Fruit fly (Drosophila melanogaster) whole organism, embryonic: ENCODE measurements around the gene Bap60.

Experiments used
- Asciz ChIP-seq: fragments of 200-800 bp; sonication (Bioruptor generic); optimal IDR thresholded peaks from 2 replicates; lab custom pipeline; 2017; ENCODE audit warnings: missing biosample characterization, mild to moderate bottlenecking, missing genetic modification characterization, missing genetic modification reagents
- BtbVII ChIP-seq: fragments of 200-800 bp; sonication (Bioruptor generic); optimal IDR thresholded peaks from 3 replicates; lab custom pipeline; 2017; ENCODE audit warnings: missing biosample characterization, mild to moderate bottlenecking, missing genetic modification characterization
- CG10366 ChIP-seq: fragments of 200-800 bp; sonication (Bioruptor generic); IDR thresholded peaks from 2 replicates; pipeline ENCODE4 v1.3.6; 2022; ENCODE audit warnings: missing biosample characterization, missing genetic modification characterization
- CG10979 ChIP-seq: fragments of 200-800 bp; sonication (Bioruptor generic); optimal IDR thresholded peaks from 2 replicates; lab custom pipeline; 2018; ENCODE audit warnings: missing biosample characterization, mild to moderate bottlenecking, missing genetic modification characterization, moderate library complexity
- CG11504 ChIP-seq: fragments of 200-800 bp; sonication (Bioruptor generic); optimal IDR thresholded peaks from 3 replicates; lab custom pipeline; 2019; ENCODE audit warnings: missing biosample characterization, mild to moderate bottlenecking, missing genetic modification characterization, moderate library complexity
- CG11695 ChIP-seq: fragments of 200-800 bp; sonication (Bioruptor generic); IDR thresholded peaks from 3 replicates; pipeline ENCODE4 v1.3.6; 2022; ENCODE audit warnings: missing biosample characterization, missing genetic modification characterization
- CG17359 ChIP-seq: fragments of 200-800 bp; sonication (Bioruptor generic); optimal IDR thresholded peaks from 3 replicates; lab custom pipeline; 2018; ENCODE audit warnings: missing biosample characterization, mild to moderate bottlenecking, missing genetic modification characterization, moderate library complexity
- CG17361 ChIP-seq: fragments of 200-800 bp; sonication (Bioruptor generic); IDR thresholded peaks from 3 replicates; pipeline ENCODE4 v1.3.6; 2022; ENCODE audit warnings: missing biosample characterization, missing genetic modification characterization
- CG17829 ChIP-seq: fragments of 200-800 bp; optimal IDR thresholded peaks from 2 replicates; lab custom pipeline; 2019; ENCODE audit warnings: missing biosample characterization, mild to moderate bottlenecking, missing genetic modification characterization, moderate library complexity
- CG18262 ChIP-seq: fragments of 200-800 bp; optimal IDR thresholded peaks from 3 replicates; lab custom pipeline; 2019; ENCODE audit warnings: missing biosample characterization, mild to moderate bottlenecking, missing genetic modification characterization, moderate library complexity
- CG18599 ChIP-seq: fragments of 200-800 bp; sonication (Bioruptor generic); optimal IDR thresholded peaks from 3 replicates; lab custom pipeline; 2017; ENCODE audit warnings: missing biosample characterization, missing genetic modification characterization, mild to moderate bottlenecking, moderate library complexity, missing genetic modification reagents
- CG18619 ChIP-seq: fragments of 200-800 bp; sonication (Bioruptor generic); optimal IDR thresholded peaks from 3 replicates; lab custom pipeline; 2017; ENCODE audit warnings: missing biosample characterization, mild to moderate bottlenecking, missing genetic modification characterization
- CG2116 ChIP-seq: fragments of 200-800 bp; sonication (Bioruptor generic); optimal IDR thresholded peaks from 3 replicates; lab custom pipeline; 2018; ENCODE audit warnings: missing biosample characterization, mild to moderate bottlenecking, missing genetic modification characterization
- CG2678 ChIP-seq: fragments of 200-800 bp; sonication (Bioruptor generic); optimal IDR thresholded peaks from 3 replicates; lab custom pipeline; 2019; ENCODE audit warnings: missing biosample characterization, mild to moderate bottlenecking, missing genetic modification characterization, moderate library complexity
- CG31441 ChIP-seq: fragments of 200-800 bp; sonication (Bioruptor generic); IDR thresholded peaks from 2 replicates; pipeline ENCODE4 v1.3.6; 2022; ENCODE audit warnings: missing biosample characterization, missing genetic modification characterization
- CG4424 ChIP-seq: fragments of 200-800 bp; sonication (Bioruptor generic); optimal IDR thresholded peaks from 3 replicates; lab custom pipeline; 2016; ENCODE audit warnings: missing biosample characterization, missing genetic modification characterization
- CG6689 ChIP-seq: fragments of 200-800 bp; sonication (Bioruptor generic); IDR thresholded peaks from 2 replicates; pipeline ENCODE4 v1.3.6; 2022; ENCODE audit warnings: missing biosample characterization, missing genetic modification characterization
- CG8924 ChIP-seq: fragments of 200-800 bp; optimal IDR thresholded peaks from 3 replicates; lab custom pipeline; 2019; ENCODE audit warnings: missing biosample characterization, mild to moderate bottlenecking, missing genetic modification characterization, moderate library complexity
- CG9437 ChIP-seq: fragments of 200-800 bp; sonication (Bioruptor generic); optimal IDR thresholded peaks from 2 replicates; lab custom pipeline; 2018; ENCODE audit warnings: missing biosample characterization, mild to moderate bottlenecking, missing genetic modification characterization
- CG9727 ChIP-seq: fragments of 200-800 bp; sonication (Bioruptor generic); optimal IDR thresholded peaks from 3 replicates; lab custom pipeline; 2017; ENCODE audit warnings: missing biosample characterization, mild to moderate bottlenecking, missing genetic modification characterization
- D ChIP-seq, 2 experiments: fragments of 200-800 bp in 1 of 2; fragments of >200 bp in 1 of 2; sonication (Bioruptor generic) in 1 of 2; optimal IDR thresholded peaks; 2 replicates in 1 of 2; 3 replicates in 1 of 2; lab custom pipeline; 2017; ENCODE audit warnings: mild to moderate bottlenecking in 1 of 2, missing biosample characterization in 1 of 2, missing genetic modification characterization in 1 of 2, missing genetic modification reagents in 1 of 2
- D19A ChIP-seq: fragments of 200-800 bp; optimal IDR thresholded peaks from 3 replicates; lab custom pipeline; 2019; ENCODE audit warnings: missing biosample characterization, mild to moderate bottlenecking, missing genetic modification characterization, moderate library complexity
- H2.0 ChIP-seq: fragments of 200-800 bp; sonication (Bioruptor generic); IDR thresholded peaks from 2 replicates; pipeline ENCODE4 v1.3.6; 2022; ENCODE audit warnings: missing biosample characterization, missing genetic modification characterization
- Hmr ChIP-seq: fragments of 200-800 bp; sonication (Bioruptor generic); optimal IDR thresholded peaks from 3 replicates; lab custom pipeline; 2017; ENCODE audit warnings: mild to moderate bottlenecking, missing biosample characterization, missing genetic modification reagents, missing genetic modification characterization
- Hr3 ChIP-seq: fragments of 200-800 bp; sonication (Bioruptor generic); optimal IDR thresholded peaks from 3 replicates; lab custom pipeline; 2016; ENCODE audit warnings: missing biosample characterization, missing genetic modification characterization
- Hr78 ChIP-seq, 2 experiments: fragments of 200-800 bp in 1 of 2; fragments of >200 bp in 1 of 2; sonication (Bioruptor generic) in 1 of 2; optimal IDR thresholded peaks; 2 replicates each; lab custom pipeline; 2017 to 2019; ENCODE audit warnings: missing biosample characterization in 2 of 2, missing genetic modification characterization in 2 of 2, mild to moderate bottlenecking in 1 of 2, moderate library complexity in 1 of 2
- NfI ChIP-seq: fragments of 200-800 bp; sonication (Bioruptor generic); optimal IDR thresholded peaks from 3 replicates; lab custom pipeline; 2018; ENCODE audit warnings: missing biosample characterization, mild to moderate bottlenecking, missing genetic modification characterization, moderate library complexity
- Ptx1 ChIP-seq: fragments of 200-800 bp; sonication (Bioruptor generic); IDR thresholded peaks from 2 replicates; pipeline ENCODE4 v1.3.6; 2022; ENCODE audit warnings: missing biosample characterization, missing genetic modification characterization
- Sox102F ChIP-seq: fragments of 200-800 bp; sonication (Bioruptor generic); optimal IDR thresholded peaks from 2 replicates; lab custom pipeline; 2018; ENCODE audit warnings: missing biosample characterization, mild to moderate bottlenecking, missing genetic modification characterization, moderate library complexity
- Ssrp ChIP-seq: fragments of 200-800 bp; sonication (Bioruptor generic); optimal IDR thresholded peaks from 2 replicates; lab custom pipeline; 2018; ENCODE audit warnings: missing biosample characterization, mild to moderate bottlenecking, missing genetic modification characterization, moderate library complexity
- bcd ChIP-seq: fragments of 200-800 bp; sonication (Bioruptor generic); optimal IDR thresholded peaks from 2 replicates; lab custom pipeline; 2017; ENCODE audit warnings: missing biosample characterization, mild to moderate bottlenecking, missing genetic modification characterization
- bsh ChIP-seq, 2 experiments: fragments of 200-800 bp; sonication (Bioruptor generic); optimal IDR thresholded peaks; 2 replicates each; lab custom pipeline; 2017 to 2018; ENCODE audit warnings: mild to moderate bottlenecking in 2 of 2, missing biosample characterization in 2 of 2, missing genetic modification characterization in 2 of 2, moderate library complexity in 1 of 2
- caup ChIP-seq: fragments of 200-800 bp; sonication (Bioruptor generic); optimal IDR thresholded peaks from 3 replicates; lab custom pipeline; 2017; ENCODE audit warnings: missing biosample characterization, mild to moderate bottlenecking, missing genetic modification characterization, moderate library complexity; ENCODE audit not compliant: severe bottlenecking
- dysf ChIP-seq: fragments of 200-800 bp; sonication (Bioruptor generic); IDR thresholded peaks from 3 replicates; pipeline ENCODE4 v1.3.6; 2022; ENCODE audit warnings: missing biosample characterization, missing genetic modification characterization
- grau ChIP-seq: fragments of 200-800 bp; optimal IDR thresholded peaks from 3 replicates; lab custom pipeline; 2019; ENCODE audit warnings: missing biosample characterization, mild to moderate bottlenecking, missing genetic modification characterization, moderate library complexity
- inv ChIP-seq: fragments of 200-800 bp; sonication (Bioruptor generic); IDR thresholded peaks from 2 replicates; pipeline ENCODE4 v1.3.6; 2022; ENCODE audit warnings: missing biosample characterization, missing genetic modification characterization; ENCODE audit not compliant: partially characterized antibody
- lab ChIP-seq: fragments of 200-800 bp; sonication (Bioruptor generic); optimal IDR thresholded peaks from 3 replicates; lab custom pipeline; 2017; ENCODE audit warnings: missing biosample characterization, missing genetic modification characterization, mild to moderate bottlenecking, moderate library complexity, missing genetic modification reagents
- lola ChIP-seq, 3 experiments: fragments of >200 bp in 2 of 3; fragments of 200-800 bp in 1 of 3; sonication (Bioruptor generic) in 1 of 3; optimal IDR thresholded peaks; 2 replicates each; lab custom pipeline; 2017 to 2019; ENCODE audit warnings: missing biosample characterization in 3 of 3, missing genetic modification characterization in 3 of 3, mild to moderate bottlenecking in 1 of 3, moderate library complexity in 1 of 3
- nmo ChIP-seq: fragments of 200-800 bp; sonication (Bioruptor generic); optimal IDR thresholded peaks from 2 replicates; lab custom pipeline; 2018; ENCODE audit warnings: missing biosample characterization, mild to moderate bottlenecking, missing genetic modification characterization, moderate library complexity
- phol ChIP-seq: fragments of 200-800 bp; sonication (Bioruptor generic); optimal IDR thresholded peaks from 3 replicates; lab custom pipeline; 2018; ENCODE audit warnings: missing biosample characterization, mild to moderate bottlenecking, missing genetic modification characterization, moderate library complexity
- pita ChIP-seq: fragments of 200-800 bp; sonication (Bioruptor generic); optimal IDR thresholded peaks from 2 replicates; lab custom pipeline; 2017; ENCODE audit warnings: missing biosample characterization, mild to moderate bottlenecking, missing genetic modification characterization
- psq ChIP-seq: fragments of 200-800 bp; sonication (Bioruptor generic); optimal IDR thresholded peaks from 2 replicates; lab custom pipeline; 2017; ENCODE audit warnings: missing biosample characterization, missing genetic modification characterization
- pzg ChIP-seq: fragments of 200-800 bp; sonication (Bioruptor generic); optimal IDR thresholded peaks from 3 replicates; lab custom pipeline; 2018; ENCODE audit warnings: missing biosample characterization, mild to moderate bottlenecking, missing genetic modification characterization, moderate library complexity
- sc ChIP-seq, 3 experiments: fragments of >200 bp in 2 of 3; fragments of 200-800 bp in 1 of 3; sonication (Bioruptor generic) in 1 of 3; optimal IDR thresholded peaks; 2 replicates in 2 of 3; 3 replicates in 1 of 3; lab custom pipeline; 2017; ENCODE audit warnings: mild to moderate bottlenecking in 1 of 3, missing biosample characterization in 1 of 3, missing genetic modification characterization in 1 of 3, missing genetic modification reagents in 1 of 3
- tap ChIP-seq: fragments of 200-800 bp; optimal IDR thresholded peaks from 3 replicates; lab custom pipeline; 2019; ENCODE audit warnings: missing biosample characterization, mild to moderate bottlenecking, missing genetic modification characterization, moderate library complexity
- trem ChIP-seq: fragments of 200-800 bp; optimal IDR thresholded peaks from 3 replicates; lab custom pipeline; 2019; ENCODE audit warnings: missing biosample characterization, mild to moderate bottlenecking, missing genetic modification characterization, moderate library complexity
- vvl ChIP-seq: fragments of 200-800 bp; sonication (Bioruptor generic); IDR thresholded peaks from 2 replicates; pipeline ENCODE4 v1.3.6; 2022; ENCODE audit warnings: missing biosample characterization, missing genetic modification characterization

The Bap60 gene

DNA sequence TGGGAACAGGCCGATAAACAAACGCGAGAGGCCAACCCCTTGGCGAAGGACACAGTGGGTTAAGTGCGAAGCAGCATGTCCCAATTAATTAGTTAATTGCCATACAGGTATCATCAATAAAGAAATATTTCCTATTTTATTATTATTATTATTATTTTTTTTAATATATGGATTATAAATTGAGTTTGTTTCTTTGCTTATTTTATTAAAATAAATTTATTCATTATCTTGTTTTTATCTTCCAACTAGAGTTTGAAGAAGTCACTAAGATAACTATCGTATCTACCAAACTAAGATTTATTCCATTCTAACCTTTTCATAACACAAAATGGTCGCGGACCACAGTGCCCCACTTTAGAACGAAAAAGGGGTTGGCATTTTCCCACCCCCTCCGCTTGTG lies 48.8 kb upstream of the Bap60 start (continued):
- TF ChIP-seq D19A (peak; percentile 52), CG4424 (peak; percentile 6), CG18619 (peak; percentile 22), CG10979 (tag; lab: Kevin White, UChicago) (peak; percentile 49), grau (tag; lab: Kevin White, UChicago) (peak; percentile 61), Hr78 (GFP tag; optimal IDR thresholded peaks at IDR 0.05; lab: Kevin White, UChicago) (no peak), CG18599 (GFP tag; lab: Kevin White, UChicago) (peak; percentile 74), vvl (GFP tag; lab: Robert Waterston, UW) (0 out of 2 replicates have a peak, but pooled peaks have one; percentile 21), lola (GFP tag; optimal IDR thresholded peaks at IDR 0.05; lab: Kevin White, UChicago) (peak in 1 of 3 experiments; percentile 25), CG17359 (tag; lab: Kevin White, UChicago) (peak; percentile 33), Sox102F (GFP tag; lab: Kevin White, UChicago) (peak; percentile 28), Hmr (GFP tag; lab: Kevin White, UChicago) (peak; percentile 59), H2.0 (GFP tag; lab: Robert Waterston, UW) (no peak), psq (no peak), NfI (GFP tag; lab: Kevin White, UChicago) (peak; percentile 9), inv (GFP tag; lab: Robert Waterston, UW) (no peak), CG11504 (peak; percentile 66), CG17829 (tag; lab: Kevin White, UChicago) (peak; percentile 32), bsh (GFP tag; optimal IDR thresholded peaks at IDR 0.05; lab: Kevin White, UChicago) (peak in 1 of 2 experiments; percentile 48), caup (peak; percentile 16), tap (tag; lab: Kevin White, UChicago) (peak; percentile 9), CG6689 (GFP tag; lab: Robert Waterston, UW) (no peak), sc (optimal IDR thresholded peaks at IDR 0.05; lab: Kevin White, UChicago) (no peak), sc (GFP tag; optimal IDR thresholded peaks at IDR 0.05; lab: Kevin White, UChicago) (peak; percentile 0), CG10366 (no peak), CG8924 (tag; lab: Kevin White, UChicago) (peak; percentile 48), CG9727 (GFP tag; lab: Kevin White, UChicago) (peak; percentile 46), CG17361 (GFP tag; lab: Robert Waterston, UW) (peak; percentile 50; the same call in 1 of the 3 replicates), CG2116 (GFP tag; lab: Kevin White, UChicago) (no peak), Hr3 (GFP tag; lab: Kevin White, UChicago) (peak; percentile 25), CG31441 (GFP tag; lab: Robert Waterston, UW) (peak; percentile 63), Asciz (GFP tag; lab: Kevin White, UChicago) (peak; percentile 0), phol (tag; lab: Kevin White, UChicago) (peak; percentile 52), lab (GFP tag; lab: Kevin White, UChicago) (peak; percentile 51), trem (tag; lab: Kevin White, UChicago) (peak; percentile 15), Ptx1 (GFP tag; lab: Robert Waterston, UW) (0 out of 2 replicates have a peak, but pooled peaks have one; percentile 21), dysf (peak; percentile 38; the same call in 2 of the 3 replicates), pita (GFP tag; lab: Kevin White, UChicago) (no peak), nmo (GFP tag; lab: Kevin White, UChicago) (peak; percentile 46), Ssrp (tag; lab: Kevin White, UChicago) (peak; percentile 32), bcd (peak; percentile 17), pzg (GFP tag; lab: Kevin White, UChicago) (no peak), CG9437 (GFP tag; lab: Kevin White, UChicago) (peak; percentile 23), CG18262 (tag; lab: Kevin White, UChicago) (peak; percentile 59), CG11695 (0 out of 3 replicates have a peak, but pooled peaks have one; percentile 27), D (optimal IDR thresholded peaks at IDR 0.05; lab: Kevin White, UChicago) (no peak), D (GFP tag; optimal IDR thresholded peaks at IDR 0.05; lab: Kevin White, UChicago) (peak; percentile 13), BtbVII (GFP tag; lab: Kevin White, UChicago) (peak; percentile 36), CG2678 (peak; percentile 73)
